Fruit fly (Drosophila melanogaster): ENCODE results near the gene Rcd2.

Gene Rcd2

DNA sequence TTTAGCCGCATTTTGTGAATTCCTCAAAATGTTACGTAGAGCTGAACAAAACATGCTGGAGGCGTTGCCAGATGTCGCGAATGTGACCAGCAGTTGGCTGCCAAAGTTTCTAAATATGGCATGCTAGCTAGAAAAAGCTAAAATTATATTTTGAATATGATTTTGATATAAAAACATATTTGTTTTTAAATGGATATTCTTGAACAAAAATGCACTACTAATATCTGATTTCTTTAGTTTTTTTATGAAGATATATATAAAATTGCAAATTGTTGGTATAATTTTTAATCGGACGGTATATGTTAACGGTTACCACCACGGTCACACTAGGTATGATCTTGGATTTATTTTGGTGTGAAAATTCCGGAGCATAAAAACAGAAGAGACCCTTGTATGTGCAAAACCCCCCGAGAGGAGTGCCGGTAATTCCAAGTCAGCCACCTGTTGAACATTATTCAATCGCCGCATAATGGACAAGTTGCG, 19.5 kb downstream of the Rcd2 start, which contains the start of the genes mTerf3 and CG5104 (continued):
- no peak for TF ChIP-seq Vsx2 (GFP tag; optimal IDR thresholded peaks at IDR 0.05; ENCODE audit: partially characterized antibody)
- no peak for TF ChIP-seq br (GFP tag; optimal IDR thresholded peaks at IDR 0.05)
- no peak for TF ChIP-seq sv (GFP tag; optimal IDR thresholded peaks at IDR 0.05)
- TF ChIP-seq lola (GFP tag; optimal IDR thresholded peaks at IDR 0.05), result no peak
- peak; percentile 39 for TF ChIP-seq h (GFP tag; optimal IDR thresholded peaks at IDR 0.05)
- TF ChIP-seq Hr83 (GFP tag; optimal IDR thresholded peaks at IDR 0.05; ENCODE audit: poor library complexity, severe bottlenecking), result no peak

DNA sequence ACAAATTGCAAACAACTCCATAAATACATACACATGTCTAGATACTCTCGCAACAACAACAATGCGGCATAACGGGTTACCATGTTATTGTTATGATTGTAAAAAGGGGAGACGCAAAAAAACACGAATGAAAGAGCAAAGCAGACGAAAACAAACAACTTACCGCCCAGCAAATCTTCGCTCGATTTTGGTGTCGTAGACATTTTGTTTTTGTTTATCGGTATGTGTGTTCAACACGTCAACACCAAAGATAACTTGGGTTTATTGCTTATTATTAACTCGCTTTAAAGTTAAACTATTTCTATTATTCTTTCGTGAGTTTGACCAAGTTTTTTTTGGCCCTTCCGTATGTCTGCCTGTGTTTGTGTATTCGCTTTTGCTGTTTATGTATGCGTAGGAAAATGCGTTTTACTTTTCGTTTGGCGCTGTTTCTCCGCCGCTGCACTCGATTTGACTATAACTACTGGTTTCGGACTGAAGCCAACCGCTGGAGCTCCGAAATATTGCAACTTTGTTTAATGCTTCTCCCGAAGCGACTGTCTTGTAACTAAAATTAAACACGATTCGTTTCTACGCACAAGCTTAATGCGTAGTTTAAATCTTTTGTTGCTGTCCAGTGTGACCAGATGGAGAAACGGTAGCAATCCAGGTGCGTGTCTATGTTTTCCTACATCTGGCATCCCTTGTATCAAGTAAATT, 21.3 kb downstream of the Rcd2 start, which contains the start of gene BNIP3:
Gene BNIP3, minus strand, starts transcription at position 589 of the 699 bp plus-strand sequence.
- TF ChIP-seq psq (GFP tag; optimal IDR thresholded peaks at IDR 0.05) (peak; percentile 98), Rel (GFP tag; optimal IDR thresholded peaks at IDR 0.05) (no peak), Rel (tag; optimal IDR thresholded peaks at IDR 0.05) (peak; percentile 46), brk (GFP tag; optimal IDR thresholded peaks at IDR 0.05) (no peak), Hr83 (GFP tag; optimal IDR thresholded peaks at IDR 0.05; ENCODE audit: poor library complexity, severe bottlenecking) (peak; percentile 46), br (GFP tag; optimal IDR thresholded peaks at IDR 0.05) (peak; percentile 17), dsf (GFP tag; optimal IDR thresholded peaks at IDR 0.05; ENCODE audit: borderline replicate concordance) (no peak), Sp1 (GFP tag; optimal IDR thresholded peaks at IDR 0.05) (peak; percentile 32), fru (GFP tag; optimal IDR thresholded peaks at IDR 0.05) (peak; percentile 7), dl (GFP tag; optimal IDR thresholded peaks at IDR 0.05; ENCODE audit: insufficient read depth in 1 of 2, partially characterized antibody in 2 of 2) (peak in 1 of 2 experiments; percentile 21), Hr78 (GFP tag; optimal IDR thresholded peaks at IDR 0.05) (no peak), CrebA (GFP tag; optimal IDR thresholded peaks at IDR 0.05; ENCODE audit: borderline replicate concordance) (no peak), ey (GFP tag; optimal IDR thresholded peaks at IDR 0.05) (no peak)

DNA sequence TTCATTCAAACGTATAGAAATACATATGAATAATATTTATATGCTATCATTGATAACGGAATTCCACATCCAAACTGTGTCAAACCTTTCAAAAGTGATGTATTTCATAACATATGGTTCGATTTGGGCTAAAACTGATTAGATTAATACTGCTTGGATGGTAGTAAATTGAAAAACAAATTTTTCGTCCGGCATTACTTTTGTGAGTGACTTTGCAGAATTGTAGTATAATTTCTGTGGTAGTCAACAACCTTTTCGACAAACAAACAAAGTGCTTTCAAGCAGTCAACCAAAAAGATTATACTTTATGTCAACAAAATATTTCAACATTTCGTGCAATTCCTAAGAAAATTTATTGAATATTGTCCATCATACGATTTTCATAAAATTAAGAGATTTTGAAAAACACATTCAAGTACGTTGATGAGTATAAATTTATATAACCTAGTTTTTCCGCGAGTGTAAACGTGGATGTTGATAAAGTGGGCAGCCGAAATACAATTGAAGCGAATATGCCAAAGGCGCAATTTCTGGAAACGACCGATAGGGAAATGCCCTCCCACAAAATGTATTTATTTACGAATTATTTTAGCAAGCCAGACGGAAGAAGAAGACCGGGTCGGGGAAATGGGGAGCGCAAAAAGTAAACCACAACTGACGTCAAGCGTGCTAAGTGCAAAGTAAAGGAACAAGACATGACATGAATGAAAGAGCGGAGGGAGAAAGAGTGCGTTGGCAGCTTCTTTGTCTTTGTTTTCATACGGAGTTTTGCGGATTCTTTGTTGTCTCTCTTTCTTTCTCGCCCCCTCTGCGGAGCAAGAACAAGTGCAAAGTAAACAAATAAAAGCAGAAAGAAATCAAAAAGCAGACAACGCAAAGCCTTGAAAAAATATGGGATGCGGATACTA, 22.1 kb downstream of the Rcd2 start:
- TF ChIP-seq Vsx2 (GFP tag; optimal IDR thresholded peaks at IDR 0.05; ENCODE audit: partially characterized antibody), result no peak
- TF ChIP-seq GATAd (GFP tag; optimal IDR thresholded peaks at IDR 0.05), result no peak
- peak; percentile 8 for TF ChIP-seq dmrt93B (GFP tag; optimal IDR thresholded peaks at IDR 0.05)
- TF ChIP-seq ey (GFP tag; optimal IDR thresholded peaks at IDR 0.05), result peak; percentile 67
- no peak for TF ChIP-seq CrebA (GFP tag; optimal IDR thresholded peaks at IDR 0.05; ENCODE audit: borderline replicate concordance)
- TF ChIP-seq fru (GFP tag; optimal IDR thresholded peaks at IDR 0.05), result peak; percentile 78
- no peak for TF ChIP-seq brk (GFP tag; optimal IDR thresholded peaks at IDR 0.05)
- no peak for TF ChIP-seq CG32264 (GFP tag; optimal IDR thresholded peaks at IDR 0.05)
- no peak for TF ChIP-seq Hr78 (GFP tag; optimal IDR thresholded peaks at IDR 0.05)
- peak; percentile 41 for TF ChIP-seq tai (GFP tag; optimal IDR thresholded peaks at IDR 0.05)
- no peak for TF ChIP-seq pan (optimal IDR thresholded peaks at IDR 0.05)
- no peak for TF ChIP-seq Abd-B (GFP tag; optimal IDR thresholded peaks at IDR 0.05)
- peak; percentile 24 for TF ChIP-seq Hnf4 (GFP tag; optimal IDR thresholded peaks at IDR 0.05)
- no peak for TF ChIP-seq sv (GFP tag; optimal IDR thresholded peaks at IDR 0.05)
- TF ChIP-seq jim (GFP tag; optimal IDR thresholded peaks at IDR 0.05), result peak; percentile 82
- no peak for TF ChIP-seq Myc (optimal IDR thresholded peaks at IDR 0.05)
- no peak for TF ChIP-seq sage (GFP tag; optimal IDR thresholded peaks at IDR 0.05)
- TF ChIP-seq CG9705 (GFP tag; optimal IDR thresholded peaks at IDR 0.05), result no peak
- TF ChIP-seq br (GFP tag; optimal IDR thresholded peaks at IDR 0.05), result peak; percentile 39
- TF ChIP-seq usp (GFP tag; optimal IDR thresholded peaks at IDR 0.05), result no peak
- peak; percentile 54 for TF ChIP-seq rgr (GFP tag; optimal IDR thresholded peaks at IDR 0.05)
- TF ChIP-seq foxo (GFP tag; optimal IDR thresholded peaks at IDR 0.05), result peak; percentile 56 to 60
- TF ChIP-seq dsf (GFP tag; optimal IDR thresholded peaks at IDR 0.05; ENCODE audit: borderline replicate concordance), result no peak
- peak; percentile 13 for TF ChIP-seq Hr83 (GFP tag; optimal IDR thresholded peaks at IDR 0.05; ENCODE audit: poor library complexity, severe bottlenecking)
- no peak for TF ChIP-seq lola (GFP tag; optimal IDR thresholded peaks at IDR 0.05)
- peak; percentile 32 for TF ChIP-seq h (GFP tag; optimal IDR thresholded peaks at IDR 0.05)
- TF ChIP-seq N (GFP tag; optimal IDR thresholded peaks at IDR 0.05), result no peak
- TF ChIP-seq Rel (GFP tag; optimal IDR thresholded peaks at IDR 0.05), result no peak
- peak; percentile 85 for TF ChIP-seq Rel (tag; optimal IDR thresholded peaks at IDR 0.05)
- TF ChIP-seq woc (GFP tag; optimal IDR thresholded peaks at IDR 0.05), result peak; percentile 11
- TF ChIP-seq OdsH (GFP tag; optimal IDR thresholded peaks at IDR 0.05), result peak; percentile 52
- TF ChIP-seq psq (GFP tag; optimal IDR thresholded peaks at IDR 0.05), result peak; percentile 100
- TF ChIP-seq Dif (GFP tag; optimal IDR thresholded peaks at IDR 0.05; ENCODE audit: partially characterized antibody), result peak; percentile 36
- no peak for TF ChIP-seq Dfd (GFP tag; optimal IDR thresholded peaks at IDR 0.05)
- TF ChIP-seq Mio (GFP tag; optimal IDR thresholded peaks at IDR 0.05), result peak; percentile 11
- peak; percentile 35 for TF ChIP-seq Sp1 (GFP tag; optimal IDR thresholded peaks at IDR 0.05)
- TF ChIP-seq dl (GFP tag; optimal IDR thresholded peaks at IDR 0.05; ENCODE audit: insufficient read depth in 1 of 2, partially characterized antibody in 2 of 2), result no peak
- no peak for TF ChIP-seq Jra (GFP tag; optimal IDR thresholded peaks at IDR 0.05)
- peak; percentile 49 for TF ChIP-seq HLH106 (tag; optimal IDR thresholded peaks at IDR 0.05)
